Worm (Caenorhabditis elegans) whole organism, young adult: ENCODE data around the gene lmtr-2.

Source experiments
- B0019.2 ChIP-seq: fragments of 200-800 bp; sonication (Bioruptor generic); conservative IDR thresholded peaks from 2 replicates; pipeline ENCODE4 v1.3.6; 2022; ENCODE audit warnings: missing genetic modification reagents, missing genetic modification characterization, missing compliant biosample characterization
- B0261.1 ChIP-seq: sonication (generic microtip); optimal IDR thresholded peaks from 2 replicates; lab custom pipeline; 2016; ENCODE audit warnings: mild to moderate bottlenecking, missing genetic modification characterization, moderate library complexity, missing compliant biosample characterization
- B0336.3 ChIP-seq: fragments of 200-800 bp; sonication (Bioruptor generic); IDR thresholded peaks from 2 replicates; pipeline ENCODE4 v1.3.6; 2022; ENCODE audit warnings: missing genetic modification characterization, missing compliant biosample characterization
- F22D6.2 ChIP-seq: sonication (generic microtip); optimal IDR thresholded peaks from 2 replicates; lab custom pipeline; 2016; ENCODE audit warnings: mild to moderate bottlenecking, missing genetic modification characterization, missing compliant biosample characterization
- F33H1.4 ChIP-seq: fragments of 200-800 bp; sonication (Bioruptor generic); IDR thresholded peaks from 2 replicates; pipeline ENCODE4 v1.3.6; 2022; ENCODE audit warnings: missing genetic modification reagents, missing genetic modification characterization, missing compliant biosample characterization
- F39B2.1 ChIP-seq: fragments of 200-800 bp; sonication (Bioruptor generic); IDR thresholded peaks from 2 replicates; pipeline ENCODE4 v1.3.6; 2022; ENCODE audit warnings: missing genetic modification reagents, missing genetic modification characterization, missing compliant biosample characterization
- F55B11.4 ChIP-seq: sonication (generic microtip); optimal IDR thresholded peaks from 2 replicates; lab custom pipeline; 2016; ENCODE audit warnings: missing compliant biosample characterization, missing genetic modification characterization, borderline replicate concordance; ENCODE audit not compliant: insufficient read depth
- T07F8.4 ChIP-seq: sonication (generic microtip); optimal IDR thresholded peaks from 2 replicates; lab custom pipeline; 2016; ENCODE audit warnings: mild to moderate bottlenecking, missing genetic modification characterization, moderate library complexity, missing compliant biosample characterization
- aptf-2 ChIP-seq: fragments of 200-800 bp; sonication (Bioruptor generic); conservative IDR thresholded peaks from 2 replicates; pipeline ENCODE4 v1.3.6; 2022; ENCODE audit warnings: missing genetic modification reagents, missing genetic modification characterization, missing compliant biosample characterization
- atf-7 ChIP-seq: sonication (generic microtip); optimal IDR thresholded peaks from 2 replicates; lab custom pipeline; 2017; ENCODE audit warnings: mild to moderate bottlenecking, missing genetic modification characterization, missing compliant biosample characterization
- bed-1 ChIP-seq: fragments of 200-800 bp; sonication (Bioruptor generic); IDR thresholded peaks from 2 replicates; pipeline ENCODE4 v1.3.6; 2022; ENCODE audit warnings: missing genetic modification reagents, missing genetic modification characterization, missing compliant biosample characterization
- ceh-100 ChIP-seq: fragments of 200-800 bp; sonication (Bioruptor generic); IDR thresholded peaks from 2 replicates; pipeline ENCODE4 v1.3.6; 2022; ENCODE audit warnings: missing genetic modification reagents, missing genetic modification characterization, missing compliant biosample characterization
- ceh-91 ChIP-seq: fragments of 200-800 bp; sonication (Bioruptor generic); IDR thresholded peaks from 2 replicates; pipeline ENCODE4 v1.3.6; 2022; ENCODE audit warnings: missing genetic modification reagents, missing genetic modification characterization, missing compliant biosample characterization
- chd-7 ChIP-seq: sonication (generic microtip); optimal IDR thresholded peaks from 2 replicates; lab custom pipeline; 2016; ENCODE audit warnings: mild to moderate bottlenecking, missing genetic modification characterization, moderate library complexity, missing compliant biosample characterization
- egl-18 ChIP-seq: fragments of 200-800 bp; sonication (Bioruptor generic); IDR thresholded peaks from 2 replicates; pipeline ENCODE4 v1.3.6; 2022; ENCODE audit warnings: missing genetic modification reagents, missing genetic modification characterization, missing compliant biosample characterization
- fkh-3 ChIP-seq: sonication (generic microtip); optimal IDR thresholded peaks from 2 replicates; lab custom pipeline; 2016; ENCODE audit warnings: mild to moderate bottlenecking, missing genetic modification characterization, missing compliant biosample characterization
- him-1 ChIP-seq: sonication (generic microtip); optimal IDR thresholded peaks from 2 replicates; lab custom pipeline; 2016; ENCODE audit warnings: missing genotype, missing genetic modification reagents, missing genetic modification characterization, missing compliant biosample characterization
- hlh-12 ChIP-seq: sonication (generic microtip); optimal IDR thresholded peaks from 2 replicates; lab custom pipeline; 2016; ENCODE audit warnings: missing genetic modification characterization, missing compliant biosample characterization
- hmg-1.2 ChIP-seq: fragments of 200-800 bp; sonication (Bioruptor generic); IDR thresholded peaks from 2 replicates; pipeline ENCODE4 v1.3.6; 2022; ENCODE audit warnings: missing genetic modification reagents, missing genetic modification characterization, missing compliant biosample characterization
- hsf-1 ChIP-seq: fragments of 200-800 bp; sonication (Bioruptor generic); IDR thresholded peaks from 2 replicates; pipeline ENCODE4 v1.3.6; 2022; ENCODE audit warnings: missing genetic modification reagents, missing genetic modification characterization, missing compliant biosample characterization
- let-526 ChIP-seq: fragments of 200-800 bp; sonication (Bioruptor generic); IDR thresholded peaks from 2 replicates; pipeline ENCODE4 v1.3.6; 2022; ENCODE audit warnings: missing genetic modification reagents, missing genetic modification characterization, missing compliant biosample characterization
- lin-26 ChIP-seq: fragments of 200-800 bp; sonication (Bioruptor generic); IDR thresholded peaks from 2 replicates; pipeline ENCODE4 v1.3.6; 2022; ENCODE audit warnings: missing genetic modification reagents, missing genetic modification characterization, missing compliant biosample characterization
- lin-35 ChIP-seq, 3 experiments: fragments of 150-350 bp in 2 of 3; sonication (generic microtip) in 1 of 3; optimal IDR thresholded peaks; 2 replicates each; lab custom pipeline; 2014 to 2018; ENCODE audit warnings: missing biosample characterization in 3 of 3, missing genetic modification characterization in 3 of 3, missing genetic modification reagents in 3 of 3
- lsl-1 ChIP-seq: fragments of 200-800 bp; sonication (Bioruptor generic); optimal IDR thresholded peaks from 2 replicates; lab custom pipeline; 2018; ENCODE audit warnings: mild to moderate bottlenecking, missing genetic modification characterization, moderate library complexity, missing compliant biosample characterization
- madf-3 ChIP-seq: fragments of 200-800 bp; sonication (Bioruptor generic); IDR thresholded peaks from 2 replicates; pipeline ENCODE4 v1.3.6; 2022; ENCODE audit warnings: missing genetic modification reagents, missing genetic modification characterization, missing compliant biosample characterization
- rpc-1 ChIP-seq, 2 experiments: fragments of 150-350 bp in 1 of 2; sonication (generic microtip) in 1 of 2; optimal IDR thresholded peaks; 2 replicates each; lab custom pipeline; 2014 to 2018; ENCODE audit warnings: missing biosample characterization in 1 of 2, missing genetic modification characterization in 1 of 2, missing genetic modification reagents in 1 of 2, missing genotype in 1 of 2
- sea-2 ChIP-seq: fragments of 200-800 bp; sonication (Bioruptor generic); IDR thresholded peaks from 2 replicates; pipeline ENCODE4 v1.3.6; 2022; ENCODE audit warnings: missing genetic modification characterization, missing compliant biosample characterization
- snpc-1.3 ChIP-seq: sonication (generic microtip); optimal IDR thresholded peaks from 2 replicates; lab custom pipeline; 2017; ENCODE audit warnings: missing genetic modification characterization, mild to moderate bottlenecking, missing compliant biosample characterization, antibody characterized with exemption, moderate library complexity, missing genotype, missing genetic modification reagents; ENCODE audit not compliant: insufficient read depth
- snpc-3.4 ChIP-seq: sonication (generic microtip); optimal IDR thresholded peaks from 2 replicates; lab custom pipeline; 2017; ENCODE audit warnings: missing genetic modification characterization, mild to moderate bottlenecking, missing compliant biosample characterization, antibody characterized with exemption, moderate library complexity, missing genotype, missing genetic modification reagents
- sptf-2 ChIP-seq: fragments of 200-800 bp; sonication (Bioruptor generic); optimal IDR thresholded peaks from 2 replicates; lab custom pipeline; 2018; ENCODE audit warnings: mild to moderate bottlenecking, missing genetic modification characterization, missing compliant biosample characterization
- zim-3 ChIP-seq: sonication (generic microtip); optimal IDR thresholded peaks from 2 replicates; lab custom pipeline; 2017; ENCODE audit warnings: mild to moderate bottlenecking, missing genetic modification characterization, moderate library complexity, missing compliant biosample characterization
- ztf-25 ChIP-seq: fragments of 200-800 bp; sonication (Bioruptor generic); IDR thresholded peaks from 2 replicates; pipeline ENCODE4 v1.3.6; 2022; ENCODE audit warnings: missing genetic modification reagents, missing genetic modification characterization, missing compliant biosample characterization
- ztf-26 ChIP-seq: sonication (generic microtip); optimal IDR thresholded peaks from 2 replicates; lab custom pipeline; 2017; ENCODE audit warnings: missing genetic modification characterization, missing compliant biosample characterization

lmtr-2 gene

ce11 chrV:8000929-8001513 is 9.9 kb downstream of the lmtr-2 start, which contains the start of gene Y97E10AR.1 (continued):
- TF ChIP-seq ztf-26 (tag; lab: Kevin White, UChicago) (no peak), chd-7 (tag; lab: Kevin White, UChicago) (no peak), F55B11.4 (tag; lab: Kevin White, UChicago) (no peak), sptf-2 (GFP tag; lab: Kevin White, UChicago) (no peak), lin-26 (GFP tag; lab: Robert Waterston, UW) (no peak), madf-3 (GFP tag; lab: Robert Waterston, UW) (0 out of 2 replicates have a peak, but pooled peaks have one; percentile 30), B0019.2 (GFP tag; lab: Robert Waterston, UW) (no peak), hlh-12 (no peak), F39B2.1 (GFP tag; lab: Robert Waterston, UW) (no peak), B0261.1 (tag; lab: Kevin White, UChicago) (no peak), rpc-1 (optimal IDR thresholded peaks at IDR 0.05; lab: Kevin White, UChicago) (no peak), rpc-1 (tag; optimal IDR thresholded peaks at IDR 0.05; lab: Kevin White, UChicago) (no peak), ceh-91 (GFP tag; lab: Robert Waterston, UW) (no peak), F33H1.4 (GFP tag; lab: Robert Waterston, UW) (no peak), F22D6.2 (tag; lab: Kevin White, UChicago) (no peak), aptf-2 (GFP tag; lab: Robert Waterston, UW) (no peak)

DNA sequence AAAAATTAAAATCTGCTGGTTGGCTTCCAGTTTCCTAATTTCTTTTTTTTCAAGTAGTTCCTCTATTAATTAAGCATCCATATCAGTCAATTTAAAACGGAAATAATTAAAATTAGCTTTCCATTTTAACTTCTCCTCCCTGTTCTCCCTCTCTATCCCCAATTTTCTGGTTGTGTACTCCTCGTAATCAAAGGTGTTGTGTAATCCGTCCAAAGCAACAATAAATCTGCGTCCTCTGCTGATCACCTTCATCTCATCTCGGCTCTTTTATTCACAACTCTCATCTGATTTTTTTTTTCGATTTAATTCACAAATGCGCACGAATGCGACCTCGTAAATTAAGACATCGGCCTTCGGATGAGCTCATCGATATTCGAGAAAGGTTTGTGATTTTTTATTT is 15.0 kb downstream of the lmtr-2 start, which contains the start of gene Y97E10AR.2:
TSS of gene Y97E10AR.2 (plus strand) at position 301 of the 400 bp plus-strand sequence.
- TF ChIP-seq snpc-1.3 (tag; lab: Kevin White, UChicago) (no peak), snpc-3.4 (tag; lab: Kevin White, UChicago) (no peak), atf-7 (tag; lab: Kevin White, UChicago) (no peak), ceh-100 (no peak), B0261.1 (tag; lab: Kevin White, UChicago) (no peak), lsl-1 (GFP tag; lab: Kevin White, UChicago) (no peak), hmg-1.2 (GFP tag; lab: Robert Waterston, UW) (no peak), egl-18 (GFP tag; lab: Robert Waterston, UW) (no peak)

- TF ChIP-seq lin-26 (GFP tag; lab: Robert Waterston, UW), result no peak
- no peak for TF ChIP-seq him-1
- TF ChIP-seq ztf-25, result no peak
- TF ChIP-seq, all 124 proteins: peak for 0
Measured at ce11 chrV:7995165-7995564, 15.7 kb downstream of the lmtr-2 start.

ce11 chrV:7994570-7994969 is 16.3 kb downstream of the lmtr-2 start, which contains the start of gene ceh-76:
Gene ceh-76 (minus strand): TSS chrV:7994670.
- TF ChIP-seq bed-1 (no peak), lin-26 (GFP tag; lab: Robert Waterston, UW) (no peak), F39B2.1 (GFP tag; lab: Robert Waterston, UW) (no peak), let-526 (GFP tag; lab: Robert Waterston, UW) (no peak), B0019.2 (GFP tag; lab: Robert Waterston, UW) (no peak), T07F8.4 (tag; lab: Kevin White, UChicago) (no peak), hmg-1.2 (GFP tag; lab: Robert Waterston, UW) (no peak), lin-35 (GFP tag; optimal IDR thresholded peaks at IDR 0.05; lab: Kevin White, UChicago) (no peak), ceh-100 (no peak), egl-18 (GFP tag; lab: Robert Waterston, UW) (no peak), B0336.3 (GFP tag; lab: Robert Waterston, UW) (no peak), fkh-3 (tag; lab: Kevin White, UChicago) (no peak), zim-3 (tag; lab: Kevin White, UChicago) (no peak), hsf-1 (GFP tag; lab: Robert Waterston, UW) (no peak), sea-2 (GFP tag; lab: Robert Waterston, UW) (no peak)
